Fruit fly (Drosophila melanogaster) whole organism, wandering third instar larva: ENCODE data around the gene CtIP.

Source experiments
- Abd-B ChIP-seq: fragments of >200 bp; optimal IDR thresholded peaks from 2 replicates; lab custom pipeline; 2017; ENCODE audit warnings: missing biosample characterization, missing genetic modification characterization
- CG32264 ChIP-seq: fragments of 200-800 bp; sonication (Bioruptor generic); optimal IDR thresholded peaks from 2 replicates; lab custom pipeline; 2016; ENCODE audit warnings: missing biosample characterization, missing genetic modification characterization
- CG9705 ChIP-seq: fragments of 200-800 bp; sonication (Bioruptor generic); optimal IDR thresholded peaks from 2 replicates; lab custom pipeline; 2018; ENCODE audit warnings: missing biosample characterization, mild to moderate bottlenecking, missing genetic modification characterization
- CrebA ChIP-seq: fragments of 200-800 bp; sonication (Bioruptor generic); optimal IDR thresholded peaks from 2 replicates; lab custom pipeline; 2016; ENCODE audit warnings: missing biosample characterization, mild to moderate bottlenecking, missing genetic modification characterization, borderline replicate concordance
- Dfd ChIP-seq: fragments of >200 bp; optimal IDR thresholded peaks from 2 replicates; lab custom pipeline; 2017; ENCODE audit warnings: missing biosample characterization, missing genetic modification characterization
- Dif ChIP-seq: fragments of 200-275, 200-300 bp; sonication (Bioruptor generic); optimal IDR thresholded peaks from 2 replicates; lab custom pipeline; 2018; ENCODE audit warnings: missing biosample characterization, missing genetic modification characterization; ENCODE audit not compliant: partially characterized antibody
- GATAd ChIP-seq: sonication (Bioruptor generic); optimal IDR thresholded peaks from 2 replicates; lab custom pipeline; 2016; ENCODE audit warnings: missing biosample characterization, missing genetic modification characterization
- HLH106 ChIP-seq: fragments of 200-800 bp; optimal IDR thresholded peaks from 3 replicates; lab custom pipeline; 2019; ENCODE audit warnings: missing biosample characterization, mild to moderate bottlenecking, missing genetic modification characterization, moderate library complexity
- Hnf4 ChIP-seq: fragments of 200-800 bp; sonication (Bioruptor generic); optimal IDR thresholded peaks from 2 replicates; lab custom pipeline; 2016; ENCODE audit warnings: missing biosample characterization, mild to moderate bottlenecking, missing genetic modification characterization
- Hr78 ChIP-seq: fragments of >200 bp; optimal IDR thresholded peaks from 2 replicates; lab custom pipeline; 2017; ENCODE audit warnings: missing biosample characterization, missing genetic modification characterization
- Hr83 ChIP-seq: fragments of 200-300 bp; sonication (Bioruptor generic); optimal IDR thresholded peaks from 2 replicates; lab custom pipeline; 2016; ENCODE audit warnings: missing biosample characterization, mild to moderate bottlenecking, missing genetic modification characterization, moderate library complexity; ENCODE audit not compliant: poor library complexity, severe bottlenecking
- Jra ChIP-seq: sonication (Bioruptor generic); optimal IDR thresholded peaks from 2 replicates; lab custom pipeline; 2016; ENCODE audit warnings: missing biosample characterization, missing genetic modification characterization
- Mio ChIP-seq: sonication (Bioruptor generic); optimal IDR thresholded peaks from 2 replicates; lab custom pipeline; 2016; ENCODE audit warnings: missing biosample characterization, missing genetic modification characterization
- Myc ChIP-seq: fragments of >200 bp; optimal IDR thresholded peaks from 2 replicates; lab custom pipeline; 2017
- N ChIP-seq: fragments of >200 bp; optimal IDR thresholded peaks from 2 replicates; lab custom pipeline; 2018; ENCODE audit warnings: missing biosample characterization, missing external identifiers, missing genetic modification characterization
- OdsH ChIP-seq: fragments of 200-800 bp; sonication (Bioruptor generic); optimal IDR thresholded peaks from 2 replicates; lab custom pipeline; 2016; ENCODE audit warnings: missing biosample characterization, mild to moderate bottlenecking, missing genetic modification characterization
- Rel ChIP-seq, 2 experiments: fragments of 200-800 bp; sonication (Bioruptor generic) in 1 of 2; optimal IDR thresholded peaks; 2 replicates in 1 of 2; 3 replicates in 1 of 2; lab custom pipeline; 2016 to 2019; ENCODE audit warnings: mild to moderate bottlenecking in 2 of 2, missing biosample characterization in 2 of 2, missing genetic modification characterization in 2 of 2, moderate library complexity in 1 of 2
- Sp1 ChIP-seq: fragments of 200-800 bp; sonication (Bioruptor generic); optimal IDR thresholded peaks from 3 replicates; lab custom pipeline; 2019; ENCODE audit warnings: missing biosample characterization, mild to moderate bottlenecking, missing genetic modification characterization, moderate library complexity
- Vsx2 ChIP-seq: fragments of 200-300, 225-300 bp; sonication (Bioruptor generic); optimal IDR thresholded peaks from 2 replicates; lab custom pipeline; 2018; ENCODE audit warnings: missing biosample characterization, missing genetic modification characterization; ENCODE audit not compliant: partially characterized antibody
- br ChIP-seq: fragments of 200-800 bp; sonication (Bioruptor generic); optimal IDR thresholded peaks from 2 replicates; lab custom pipeline; 2016; ENCODE audit warnings: missing biosample characterization, missing genetic modification characterization
- brk ChIP-seq: fragments of 200-800 bp; sonication (Bioruptor generic); optimal IDR thresholded peaks from 2 replicates; lab custom pipeline; 2016; ENCODE audit warnings: missing biosample characterization, mild to moderate bottlenecking, missing genetic modification characterization
- dl ChIP-seq, 2 experiments: fragments of 175-275, 200-275 bp in 1 of 2; fragments of 200-275 bp in 1 of 2; sonication (Bioruptor generic); optimal IDR thresholded peaks; lab custom pipeline; 2018; ENCODE audit warnings: mild to moderate bottlenecking in 2 of 2, missing biosample characterization in 2 of 2, missing genetic modification characterization in 2 of 2, moderate library complexity in 2 of 2; ENCODE audit not compliant: partially characterized antibody in 2 of 2, insufficient read depth in 1 of 2
- dmrt93B ChIP-seq: fragments of 200-800 bp; sonication (Bioruptor generic); optimal IDR thresholded peaks from 2 replicates; lab custom pipeline; 2018; ENCODE audit warnings: missing biosample characterization, mild to moderate bottlenecking, missing genetic modification characterization
- dsf ChIP-seq: sonication (Bioruptor generic); optimal IDR thresholded peaks from 2 replicates; lab custom pipeline; 2016; ENCODE audit warnings: missing biosample characterization, missing genetic modification characterization, borderline replicate concordance
- ey ChIP-seq: fragments of 200-800 bp; sonication (Bioruptor generic); optimal IDR thresholded peaks from 2 replicates; lab custom pipeline; 2016; ENCODE audit warnings: missing biosample characterization, missing genetic modification characterization
- foxo ChIP-seq, 2 experiments: fragments of 200-800 bp; sonication (Bioruptor generic); optimal IDR thresholded peaks; 2 replicates in 1 of 2; 3 replicates in 1 of 2; lab custom pipeline; 2016 to 2017; ENCODE audit warnings: missing biosample characterization in 2 of 2, missing genetic modification characterization in 2 of 2
- fru ChIP-seq: fragments of 200-800 bp; sonication (Bioruptor generic); optimal IDR thresholded peaks from 3 replicates; lab custom pipeline; 2016; ENCODE audit warnings: missing biosample characterization, mild to moderate bottlenecking, missing genetic modification characterization
- h ChIP-seq: fragments of 200-800 bp; sonication (Bioruptor generic); optimal IDR thresholded peaks from 3 replicates; lab custom pipeline; 2016; ENCODE audit warnings: missing biosample characterization, mild to moderate bottlenecking, missing genetic modification characterization
- jim ChIP-seq: fragments of 175-275, 200-325 bp; sonication (Bioruptor generic); optimal IDR thresholded peaks from 2 replicates; lab custom pipeline; 2016; ENCODE audit warnings: missing biosample characterization, mild to moderate bottlenecking, missing genetic modification characterization
- lola ChIP-seq: fragments of >200 bp; optimal IDR thresholded peaks from 2 replicates; lab custom pipeline; 2017; ENCODE audit warnings: missing biosample characterization, missing genetic modification characterization
- pan ChIP-seq: fragments of >200 bp; optimal IDR thresholded peaks from 2 replicates; lab custom pipeline; 2017
- psq ChIP-seq: fragments of 200-800 bp; sonication (Bioruptor generic); optimal IDR thresholded peaks from 3 replicates; lab custom pipeline; 2017; ENCODE audit warnings: missing biosample characterization, mild to moderate bottlenecking, missing genetic modification characterization, moderate library complexity
- rgr ChIP-seq: fragments of 200-800 bp; sonication (Bioruptor generic); optimal IDR thresholded peaks from 3 replicates; lab custom pipeline; 2016; ENCODE audit warnings: missing biosample characterization, mild to moderate bottlenecking, missing genetic modification characterization
- sage ChIP-seq: fragments of 200-800 bp; sonication (Bioruptor generic); optimal IDR thresholded peaks from 2 replicates; lab custom pipeline; 2016; ENCODE audit warnings: missing biosample characterization, mild to moderate bottlenecking, missing genetic modification characterization
- sv ChIP-seq: fragments of 200-800 bp; sonication (Bioruptor generic); optimal IDR thresholded peaks from 3 replicates; lab custom pipeline; 2016; ENCODE audit warnings: missing biosample characterization, missing genetic modification characterization
- tai ChIP-seq: sonication (Bioruptor generic); optimal IDR thresholded peaks from 2 replicates; lab custom pipeline; 2016; ENCODE audit warnings: missing biosample characterization, missing genetic modification characterization
- usp ChIP-seq: fragments of >200 bp; optimal IDR thresholded peaks from 2 replicates; lab custom pipeline; 2017; ENCODE audit warnings: missing biosample characterization, missing genetic modification characterization
- woc ChIP-seq: sonication (Bioruptor generic); optimal IDR thresholded peaks from 2 replicates; lab custom pipeline; 2016; ENCODE audit warnings: missing biosample characterization, mild to moderate bottlenecking, missing genetic modification characterization

Gene CtIP

DNA sequence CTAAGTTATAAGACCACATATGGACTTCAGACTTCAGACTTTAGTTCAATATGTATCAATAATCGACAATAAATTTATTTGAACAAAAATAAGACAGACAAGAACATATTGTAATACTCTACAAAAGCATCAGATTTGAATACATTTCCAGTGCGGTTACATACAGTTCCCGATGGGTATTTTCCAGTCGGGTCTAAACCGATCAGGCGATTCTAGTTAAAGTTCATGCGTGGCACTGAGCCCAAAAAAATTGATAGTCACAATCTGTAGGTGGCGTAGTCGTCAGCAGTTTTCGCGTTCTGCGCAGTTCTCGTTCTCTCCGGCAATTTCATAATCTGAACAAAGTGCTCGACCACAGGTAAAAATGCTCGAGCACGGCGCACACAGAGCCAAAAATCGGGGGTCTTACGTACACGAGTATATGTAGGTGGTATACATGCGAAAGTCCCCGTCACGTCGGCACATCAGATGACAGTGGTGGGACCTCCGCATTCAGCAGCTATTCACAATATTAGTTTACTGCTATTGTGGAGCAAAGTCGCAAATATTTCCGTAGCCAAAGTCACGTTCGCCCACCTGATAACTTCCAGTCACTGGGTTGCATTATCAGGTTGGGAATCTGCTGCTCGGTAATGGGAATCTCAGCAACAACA, 40.7 kb upstream of the CtIP start:
- peak; percentile 30 for TF ChIP-seq Hnf4 (GFP tag; lab: Kevin White, UChicago)
- no peak for TF ChIP-seq lola (GFP tag; lab: Kevin White, UChicago)
- TF ChIP-seq fru, result peak; percentile 68
- no peak for TF ChIP-seq Vsx2 (GFP tag; lab: Kevin White, UChicago)
- no peak for TF ChIP-seq CrebA
- TF ChIP-seq Rel (GFP tag; optimal IDR thresholded peaks at IDR 0.05; lab: Kevin White, UChicago), result no peak
- TF ChIP-seq Rel (tag; optimal IDR thresholded peaks at IDR 0.05; lab: Kevin White, UChicago), result peak; percentile 91
- peak; percentile 33 for TF ChIP-seq CG32264
- peak; percentile 29 for TF ChIP-seq brk (GFP tag; lab: Kevin White, UChicago)
- TF ChIP-seq woc (GFP tag; lab: Kevin White, UChicago), result peak; percentile 50
- peak; percentile 25 for TF ChIP-seq HLH106 (tag; lab: Kevin White, UChicago)
- no peak for TF ChIP-seq Jra (GFP tag; lab: Kevin White, UChicago)
- peak in 1 of 2 experiments; percentile 71 for TF ChIP-seq foxo (GFP tag; optimal IDR thresholded peaks at IDR 0.05; lab: Kevin White, UChicago)
- TF ChIP-seq pan (lab: Kevin White, UChicago), result no peak
- TF ChIP-seq OdsH (GFP tag; lab: Kevin White, UChicago), result peak; percentile 58
- TF ChIP-seq tai, result no peak
- TF ChIP-seq dsf (GFP tag; lab: Kevin White, UChicago), result no peak
- TF ChIP-seq GATAd (GFP tag; lab: Kevin White, UChicago), result no peak
- no peak for TF ChIP-seq dmrt93B (GFP tag; lab: Kevin White, UChicago)
- TF ChIP-seq psq (GFP tag; lab: Kevin White, UChicago), result peak; percentile 59
- no peak for TF ChIP-seq Dfd (GFP tag; lab: Kevin White, UChicago)
- TF ChIP-seq h, result peak; percentile 68
- TF ChIP-seq jim (GFP tag; lab: Kevin White, UChicago), result no peak
- TF ChIP-seq Hr78 (GFP tag; lab: Kevin White, UChicago), result no peak
- no peak for TF ChIP-seq Dif (GFP tag; lab: Kevin White, UChicago)
- TF ChIP-seq dl (GFP tag; optimal IDR thresholded peaks at IDR 0.05; lab: Kevin White, UChicago; ENCODE audit: insufficient read depth in 1 of 2, partially characterized antibody in 2 of 2), result no peak
- no peak for TF ChIP-seq CG9705
- TF ChIP-seq Mio, result no peak
- TF ChIP-seq Sp1 (GFP tag; lab: Kevin White, UChicago), result peak; percentile 46
- peak; percentile 3 for TF ChIP-seq Hr83
- peak; percentile 53 for TF ChIP-seq br
- TF ChIP-seq sv, result peak; percentile 8
- no peak for TF ChIP-seq sage (GFP tag; lab: Kevin White, UChicago)
- TF ChIP-seq Myc, result no peak
- TF ChIP-seq usp (GFP tag; lab: Kevin White, UChicago), result no peak
- peak; percentile 54 for TF ChIP-seq ey (GFP tag; lab: Kevin White, UChicago)
- peak; percentile 62 for TF ChIP-seq rgr (GFP tag; lab: Kevin White, UChicago)
- no peak for TF ChIP-seq Abd-B (GFP tag; lab: Kevin White, UChicago)
- TF ChIP-seq N (GFP tag; lab: Kevin White, UChicago), result no peak
- TF ChIP-seq, all 38 proteins: peak for 17

DNA sequence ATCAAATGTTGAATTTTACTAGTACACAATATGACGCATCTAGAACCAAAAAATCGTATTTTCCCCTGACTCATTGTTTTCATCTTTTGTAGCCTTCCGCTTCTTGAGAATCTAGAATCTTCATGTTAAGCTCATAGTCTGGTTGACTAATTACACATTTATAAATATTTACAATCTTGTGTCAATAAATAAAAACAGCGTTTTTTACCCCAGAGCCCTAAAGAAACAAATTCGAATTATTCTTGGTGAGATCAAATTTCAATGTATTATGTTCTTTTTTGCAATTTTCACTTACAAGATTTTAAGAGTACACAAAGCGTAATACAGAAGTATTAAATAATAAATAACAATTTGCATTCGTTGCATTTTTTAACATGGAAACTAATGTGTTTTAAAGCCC, 40.0 kb upstream of the CtIP start:
- TF ChIP-seq rgr (GFP tag; lab: Kevin White, UChicago), result no peak
- TF ChIP-seq dmrt93B (GFP tag; lab: Kevin White, UChicago), result no peak
- no peak for TF ChIP-seq Vsx2 (GFP tag; lab: Kevin White, UChicago)
- TF ChIP-seq Dif (GFP tag; lab: Kevin White, UChicago), result no peak
- TF ChIP-seq sage (GFP tag; lab: Kevin White, UChicago), result no peak
- no peak for TF ChIP-seq psq (GFP tag; lab: Kevin White, UChicago)
- no peak for TF ChIP-seq CG9705
- TF ChIP-seq tai, result no peak
